Worm (Caenorhabditis elegans): ENCODE data around the gene hlh-15.

Gene hlh-15

ce11 chrX:2382227-2382626, 30.9 kb downstream of the hlh-15 start:
- TF ChIP-seq nhr-47 (tag; optimal IDR thresholded peaks at IDR 0.05) (peak; percentile 75), nhr-20 (tag; optimal IDR thresholded peaks at IDR 0.05) (peak; percentile 75), lin-39 (tag; optimal IDR thresholded peaks at IDR 0.05) (peak; percentile 17), nhr-76 (tag; optimal IDR thresholded peaks at IDR 0.05) (peak; percentile 22), snpc-4 (tag; optimal IDR thresholded peaks at IDR 0.05) (peak; percentile 58), snu-23 (GFP tag; optimal IDR thresholded peaks at IDR 0.05) (peak; percentile 81), nhr-71 (tag; optimal IDR thresholded peaks at IDR 0.05) (peak; percentile 83), dpl-1 (GFP tag; optimal IDR thresholded peaks at IDR 0.05) (peak in 2 of 3 experiments; percentile 57 to 63), sox-4 (tag; optimal IDR thresholded peaks at IDR 0.05) (no peak), xbp-1 (tag; optimal IDR thresholded peaks at IDR 0.05) (peak; percentile 60), ceh-82 (tag; optimal IDR thresholded peaks at IDR 0.05) (peak; percentile 35 to 40 (median 39)), nhr-19 (GFP tag; conservative IDR thresholded peaks at IDR 0.05) (peak; percentile 49), ceh-88 (GFP tag; IDR thresholded peaks at IDR 0.05) (no peak), C16A3.4 (tag; optimal IDR thresholded peaks at IDR 0.05) (peak; percentile 63), mef-2 (tag; optimal IDR thresholded peaks at IDR 0.05) (no peak), unc-86 (tag; optimal IDR thresholded peaks at IDR 0.05) (peak; percentile 43), efl-1 (optimal IDR thresholded peaks at IDR 0.05) (peak; percentile 6 to 41), efl-1 (GFP tag; optimal IDR thresholded peaks at IDR 0.05 in 1 of 2) (peak; percentile 54 to 86), F16B12.6 (tag; optimal IDR thresholded peaks at IDR 0.05) (peak; percentile 1), skn-1 (tag; optimal IDR thresholded peaks at IDR 0.05) (peak; percentile 72), blmp-1 (tag; optimal IDR thresholded peaks at IDR 0.05) (peak; percentile 32), lsy-2 (tag; optimal IDR thresholded peaks at IDR 0.05) (peak; percentile 73 to 74), ceh-90 (tag; optimal IDR thresholded peaks at IDR 0.05) (no peak), ztf-11 (tag; optimal IDR thresholded peaks at IDR 0.05) (no peak), vab-15 (tag; optimal IDR thresholded peaks at IDR 0.05) (no peak), irx-1 (tag; optimal IDR thresholded peaks at IDR 0.05) (peak; percentile 14), swsn-7 (tag; optimal IDR thresholded peaks at IDR 0.05) (peak; percentile 75), lin-14 (GFP tag; optimal IDR thresholded peaks at IDR 0.05) (peak; percentile 71), nhr-90 (tag; optimal IDR thresholded peaks at IDR 0.05; ENCODE audit: poor library complexity) (peak; percentile 73), C04F5.9 (tag; optimal IDR thresholded peaks at IDR 0.05) (no peak), tbx-2 (tag; optimal IDR thresholded peaks at IDR 0.05) (peak; percentile 61), zip-4 (GFP tag; optimal IDR thresholded peaks at IDR 0.05) (peak; percentile 0), nhr-85 (tag) (peak; percentile 78), elt-2 (tag; optimal IDR thresholded peaks at IDR 0.05) (peak; percentile 0), isw-1 (GFP tag; IDR thresholded peaks at IDR 0.05) (peak; percentile 34), mdl-1 (tag; optimal IDR thresholded peaks at IDR 0.05) (peak in 1 of 2 experiments; percentile 28), ztf-4 (tag; optimal IDR thresholded peaks at IDR 0.05) (no peak), mep-1 (tag; optimal IDR thresholded peaks at IDR 0.05) (peak; percentile 51), efl-3 (GFP tag; optimal IDR thresholded peaks at IDR 0.05) (no peak), rnt-1 (tag; optimal IDR thresholded peaks at IDR 0.05) (peak; percentile 83), dsc-1 (tag; optimal IDR thresholded peaks at IDR 0.05) (peak; percentile 57), fkh-8 (tag; optimal IDR thresholded peaks at IDR 0.05) (peak; percentile 26), lin-35 (GFP tag; optimal IDR thresholded peaks at IDR 0.05) (peak; percentile 59 to 77), grh-1 (GFP tag; IDR thresholded peaks at IDR 0.05) (0 out of 2 replicates have a peak, but pooled peaks have one; percentile 5)

ce11 chrX:2381282-2381681, 31.9 kb downstream of the hlh-15 start, which contains the start of gene F47G3.4:
Gene F47G3.4, plus strand, starts transcription at chrX:2381582.
- TF ChIP-seq C16A3.4 (tag; optimal IDR thresholded peaks at IDR 0.05) (no peak), sup-37 (GFP tag; optimal IDR thresholded peaks at IDR 0.05) (no peak), nhr-71 (tag; optimal IDR thresholded peaks at IDR 0.05) (no peak), aly-2 (tag; optimal IDR thresholded peaks at IDR 0.05) (no peak), elt-3 (tag; optimal IDR thresholded peaks at IDR 0.05) (no peak), hlh-4 (tag; optimal IDR thresholded peaks at IDR 0.05) (no peak), pax-3 (tag; optimal IDR thresholded peaks at IDR 0.05) (no peak), mep-1 (tag; optimal IDR thresholded peaks at IDR 0.05) (no peak), blmp-1 (tag; optimal IDR thresholded peaks at IDR 0.05) (no peak), ets-5 (GFP tag; IDR thresholded peaks at IDR 0.05) (no peak), vab-15 (tag; optimal IDR thresholded peaks at IDR 0.05) (no peak), lin-39 (tag; optimal IDR thresholded peaks at IDR 0.05) (no peak), ama-1 (optimal IDR thresholded peaks at IDR 0.05) (no peak), grh-1 (GFP tag; IDR thresholded peaks at IDR 0.05) (no peak)
